Fruit fly (Drosophila melanogaster): ENCODE data around the gene SF2.

Gene SF2

dm6 chr3R:16341817-16342374 lies at the start of gene SF2, which contains the start of gene pad:
SF2 (minus strand) TSS chr3R:16341988.
pad (plus strand) TSS chr3R:16342318.
- peak; percentile 12 for TF ChIP-seq CG8281 (tag; optimal IDR thresholded peaks at IDR 0.05)
- TF ChIP-seq Nf-YB (GFP tag; optimal IDR thresholded peaks at IDR 0.05) = peak; percentile 22
- TF ChIP-seq CG9727 (GFP tag; optimal IDR thresholded peaks at IDR 0.05) = peak; percentile 71
- TF ChIP-seq CG14014 (GFP tag; IDR thresholded peaks at IDR 0.05) = peak; percentile 68
- TF ChIP-seq hkb (optimal IDR thresholded peaks at IDR 0.05) = no peak
- TF ChIP-seq hkb (GFP tag; IDR thresholded peaks at IDR 0.05) = peak; percentile 51
- TF ChIP-seq Ptx1 (GFP tag; IDR thresholded peaks at IDR 0.05) = peak; percentile 81
- TF ChIP-seq Lhr (GFP tag; optimal IDR thresholded peaks at IDR 0.05) = peak; percentile 52
- peak; percentile 17 for TF ChIP-seq oc (tag; optimal IDR thresholded peaks at IDR 0.05)
- TF ChIP-seq ind (GFP tag; optimal IDR thresholded peaks at IDR 0.05) = peak; percentile 81
- TF ChIP-seq Blimp-1 (GFP tag; optimal IDR thresholded peaks at IDR 0.05) = no peak
- peak; percentile 82 for TF ChIP-seq CG10267 (tag; optimal IDR thresholded peaks at IDR 0.05)
- peak; percentile 78 for TF ChIP-seq CG18262 (tag; optimal IDR thresholded peaks at IDR 0.05)
- TF ChIP-seq Hr51 (GFP tag; optimal IDR thresholded peaks at IDR 0.05) = peak; percentile 69 to 78
- TF ChIP-seq CG10147 (GFP tag; optimal IDR thresholded peaks at IDR 0.05) = peak; percentile 87
- no peak for TF ChIP-seq stc (GFP tag; IDR thresholded peaks at IDR 0.05)
- TF ChIP-seq Spps (tag; optimal IDR thresholded peaks at IDR 0.05) = no peak
- no peak for TF ChIP-seq HmgD (GFP tag; optimal IDR thresholded peaks at IDR 0.05)
- peak; percentile 87 for TF ChIP-seq Chrac-16 (GFP tag; optimal IDR thresholded peaks at IDR 0.05)
- TF ChIP-seq nom (GFP tag; optimal IDR thresholded peaks at IDR 0.05) = peak; percentile 33
- TF ChIP-seq CG15696 (tag; optimal IDR thresholded peaks at IDR 0.05) = peak; percentile 86
- peak; percentile 65 for TF ChIP-seq pnt (GFP tag; optimal IDR thresholded peaks at IDR 0.05)
- peak; percentile 51 for TF ChIP-seq run (tag; optimal IDR thresholded peaks at IDR 0.05)
- no peak for TF ChIP-seq CG6854 (GFP tag; optimal IDR thresholded peaks at IDR 0.05)
- peak; percentile 31 for TF ChIP-seq CG5180 (GFP tag; optimal IDR thresholded peaks at IDR 0.05)
- peak; percentile 65 for TF ChIP-seq Antp (GFP tag; optimal IDR thresholded peaks at IDR 0.05)
- no peak for TF ChIP-seq CG17612 (GFP tag; IDR thresholded peaks at IDR 0.05)
- peak; percentile 60 for TF ChIP-seq klu (GFP tag; IDR thresholded peaks at IDR 0.05)
- peak in 1 of 3 experiments; percentile 80 for TF ChIP-seq lola (GFP tag; optimal IDR thresholded peaks at IDR 0.05)
- TF ChIP-seq CG34422 (GFP tag; IDR thresholded peaks at IDR 0.05) = peak; percentile 53; the same call in 2 of the 3 replicates
- TF ChIP-seq salm (tag; optimal IDR thresholded peaks at IDR 0.05) = peak; percentile 36
- TF ChIP-seq Bteb2 (GFP tag; optimal IDR thresholded peaks at IDR 0.05) = peak; percentile 83
- peak in 1 of 3 experiments; percentile 44 for TF ChIP-seq Stat92E (GFP tag; optimal IDR thresholded peaks at IDR 0.05)
- TF ChIP-seq z (GFP tag; IDR thresholded peaks at IDR 0.05) = no peak
- peak; percentile 70 for TF ChIP-seq CG33213 (GFP tag; optimal IDR thresholded peaks at IDR 0.05)
- TF ChIP-seq Trl (optimal IDR thresholded peaks at IDR 0.05) = no peak
- TF ChIP-seq Trl (GFP tag; optimal IDR thresholded peaks at IDR 0.05) = peak; percentile 71
- TF ChIP-seq Atf-2 (GFP tag; optimal IDR thresholded peaks at IDR 0.05) = peak; percentile 48
- TF ChIP-seq CG2116 (GFP tag; optimal IDR thresholded peaks at IDR 0.05) = peak; percentile 95
- peak; percentile 49 for TF ChIP-seq CG12744 (GFP tag; optimal IDR thresholded peaks at IDR 0.05)
- TF ChIP-seq CG1832 (GFP tag; optimal IDR thresholded peaks at IDR 0.05) = no peak
- peak; percentile 93 for TF ChIP-seq CG2129 (GFP tag; IDR thresholded peaks at IDR 0.05; ENCODE audit: partially characterized antibody)
- TF ChIP-seq Drgx (GFP tag; IDR thresholded peaks at IDR 0.05) = no peak
- peak; percentile 86 for TF ChIP-seq CG17829 (tag; optimal IDR thresholded peaks at IDR 0.05)
- TF ChIP-seq hb (GFP tag; IDR thresholded peaks at IDR 0.05; ENCODE audit: partially characterized antibody) = peak; percentile 92
- peak; percentile 79 for TF ChIP-seq Dref (GFP tag; IDR thresholded peaks at IDR 0.05)
- TF ChIP-seq exex (tag; optimal IDR thresholded peaks at IDR 0.05) = peak; percentile 52
- TF ChIP-seq E2f2 (GFP tag; IDR thresholded peaks at IDR 0.05) = no peak; the same call in 1 of the 2 replicates
- TF ChIP-seq ara (GFP tag; IDR thresholded peaks at IDR 0.05) = peak; percentile 58
- no peak for TF ChIP-seq CG4707 (GFP tag; optimal IDR thresholded peaks at IDR 0.05)
